Worm (Caenorhabditis elegans): Measurements from ENCODE around the gene F23H12.10.

DNA sequence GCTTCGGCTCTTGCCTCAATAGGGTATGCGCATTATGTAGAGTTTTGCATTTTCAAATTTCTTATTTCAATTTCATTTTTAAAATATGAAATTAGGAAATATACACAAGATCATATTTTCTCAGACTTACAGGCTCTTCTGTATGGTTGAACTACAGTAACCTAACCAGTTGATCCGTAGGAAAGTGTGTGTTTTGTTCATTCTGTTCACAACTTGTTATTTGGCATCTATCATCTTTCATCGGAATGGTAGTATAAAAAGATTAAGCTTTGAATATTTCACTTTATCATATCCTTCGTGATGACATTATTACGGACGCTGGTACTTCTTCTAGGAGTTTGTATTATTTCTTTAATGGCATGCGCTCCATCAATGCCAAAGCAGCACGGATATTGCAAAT is 31.9 kb upstream of the F23H12.10 start, which contains the start of gene K01D12.10:
- no peak for TF ChIP-seq nhr-12 (tag; optimal IDR thresholded peaks at IDR 0.05)
- TF ChIP-seq unc-62 (GFP tag; optimal IDR thresholded peaks at IDR 0.05) = no peak
- no peak for TF ChIP-seq nhr-2 (tag; optimal IDR thresholded peaks at IDR 0.05)
- TF ChIP-seq lin-13 (tag; optimal IDR thresholded peaks at IDR 0.05) = no peak
- TF ChIP-seq ceh-83 (GFP tag; optimal IDR thresholded peaks at IDR 0.05) = no peak
- no peak for TF ChIP-seq elt-1 (tag; optimal IDR thresholded peaks at IDR 0.05; ENCODE audit: borderline replicate concordance, insufficient read depth)
- no peak for TF ChIP-seq ces-1 (GFP tag; optimal IDR thresholded peaks at IDR 0.05)
- no peak for TF ChIP-seq snpc-4 (tag; optimal IDR thresholded peaks at IDR 0.05)
- TF ChIP-seq sem-2 (GFP tag; optimal IDR thresholded peaks at IDR 0.05) = no peak
- TF ChIP-seq elt-3 (tag; optimal IDR thresholded peaks at IDR 0.05) = no peak
- TF ChIP-seq nhr-76 (tag; optimal IDR thresholded peaks at IDR 0.05) = no peak

Measured in whole organism, mixed stage, embryonic.